Fruit fly (Drosophila melanogaster) whole organism, embryonic: Measurements from ENCODE around the gene Prp16.

Experiments used
- B-H1 ChIP-seq: fragments of 200-800 bp; sonication (Bioruptor generic); IDR thresholded peaks from 3 replicates; pipeline ENCODE4 v1.3.6; 2022; ENCODE audit warnings: missing biosample characterization, missing genetic modification characterization
- BtbVII ChIP-seq: fragments of 200-800 bp; sonication (Bioruptor generic); optimal IDR thresholded peaks from 3 replicates; lab custom pipeline; 2017; ENCODE audit warnings: missing biosample characterization, mild to moderate bottlenecking, missing genetic modification characterization
- CG10147 ChIP-seq: fragments of 200-800 bp; sonication (Bioruptor generic); optimal IDR thresholded peaks from 2 replicates; lab custom pipeline; 2019; ENCODE audit warnings: missing biosample characterization, mild to moderate bottlenecking, missing genetic modification characterization, moderate library complexity
- CG10462 ChIP-seq: fragments of 200-800 bp; sonication (Bioruptor generic); optimal IDR thresholded peaks from 2 replicates; lab custom pipeline; 2016; ENCODE audit warnings: missing biosample characterization, missing genetic modification characterization
- CG10565 ChIP-seq: fragments of 200-800 bp; sonication (Bioruptor generic); optimal IDR thresholded peaks from 3 replicates; lab custom pipeline; 2016; ENCODE audit warnings: missing biosample characterization, mild to moderate bottlenecking, missing genetic modification characterization
- CG11093 ChIP-seq: fragments of 200-800 bp; sonication (Bioruptor generic); IDR thresholded peaks from 3 replicates; pipeline ENCODE4 v1.3.6; 2022; ENCODE audit warnings: missing biosample characterization, missing genetic modification characterization
- CG12104 ChIP-seq: fragments of 200-800 bp; sonication (Bioruptor generic); optimal IDR thresholded peaks from 3 replicates; lab custom pipeline; 2016; ENCODE audit warnings: missing biosample characterization, missing genetic modification characterization
- CG12219 ChIP-seq: fragments of 200-800 bp; sonication (Bioruptor generic); optimal IDR thresholded peaks from 3 replicates; lab custom pipeline; 2018; ENCODE audit warnings: missing biosample characterization, mild to moderate bottlenecking, missing genetic modification characterization
- CG12659 ChIP-seq: fragments of 200-800 bp; sonication (Bioruptor generic); optimal IDR thresholded peaks from 3 replicates; lab custom pipeline; 2017; ENCODE audit warnings: mild to moderate bottlenecking, missing biosample characterization, missing genetic modification reagents, missing genetic modification characterization
- CG13624 ChIP-seq: fragments of 200-800 bp; sonication (Bioruptor generic); optimal IDR thresholded peaks from 2 replicates; lab custom pipeline; 2016; ENCODE audit warnings: missing biosample characterization, missing genetic modification characterization
- CG14014 ChIP-seq: fragments of 200-800 bp; sonication (Bioruptor generic); IDR thresholded peaks from 2 replicates; pipeline ENCODE4 v1.3.6; 2022; ENCODE audit warnings: missing biosample characterization, missing genetic modification characterization
- CG1647 ChIP-seq: fragments of 200-800 bp; sonication (Bioruptor generic); optimal IDR thresholded peaks from 3 replicates; lab custom pipeline; 2016; ENCODE audit warnings: missing biosample characterization, missing genetic modification characterization
- CG2678 ChIP-seq: fragments of 200-800 bp; sonication (Bioruptor generic); optimal IDR thresholded peaks from 3 replicates; lab custom pipeline; 2019; ENCODE audit warnings: missing biosample characterization, mild to moderate bottlenecking, missing genetic modification characterization, moderate library complexity
- CG2712 ChIP-seq: fragments of 200-800 bp; optimal IDR thresholded peaks from 3 replicates; lab custom pipeline; 2019; ENCODE audit warnings: missing biosample characterization, mild to moderate bottlenecking, missing genetic modification characterization, moderate library complexity
- CG3065 ChIP-seq: fragments of 200-800 bp; sonication (Bioruptor generic); optimal IDR thresholded peaks from 2 replicates; lab custom pipeline; 2016; ENCODE audit warnings: missing biosample characterization, missing genetic modification characterization
- CG32772 ChIP-seq: fragments of 200-800 bp; sonication (Bioruptor generic); IDR thresholded peaks from 2 replicates; pipeline ENCODE4 v1.3.6; 2022; ENCODE audit warnings: missing biosample characterization, missing genetic modification characterization
- CG8359 ChIP-seq: fragments of 200-800 bp; sonication (Bioruptor generic); optimal IDR thresholded peaks from 2 replicates; lab custom pipeline; 2017; ENCODE audit warnings: missing biosample characterization, mild to moderate bottlenecking, missing genetic modification characterization, borderline replicate concordance
- CG9437 ChIP-seq: fragments of 200-800 bp; sonication (Bioruptor generic); optimal IDR thresholded peaks from 2 replicates; lab custom pipeline; 2018; ENCODE audit warnings: missing biosample characterization, mild to moderate bottlenecking, missing genetic modification characterization
- Doc3 ChIP-seq: fragments of 200-800 bp; sonication (Bioruptor generic); IDR thresholded peaks from 3 replicates; pipeline ENCODE4 v1.3.6; 2022; ENCODE audit warnings: missing biosample characterization, missing genetic modification characterization; ENCODE audit not compliant: partially characterized antibody
- Dp ChIP-seq: fragments of 200-800 bp; sonication (Bioruptor generic); optimal IDR thresholded peaks from 2 replicates; lab custom pipeline; 2018; ENCODE audit warnings: missing biosample characterization, mild to moderate bottlenecking, missing genetic modification characterization, moderate library complexity
- Gsc ChIP-seq: fragments of 200-800 bp; sonication (Bioruptor generic); IDR thresholded peaks from 2 replicates; pipeline ENCODE4 v1.3.6; 2022; ENCODE audit warnings: missing biosample characterization, missing genetic modification characterization
- HLH3B ChIP-seq: fragments of 200-800 bp; sonication (Bioruptor generic); IDR thresholded peaks from 2 replicates; pipeline ENCODE4 v1.3.6; 2022; ENCODE audit warnings: missing biosample characterization, missing genetic modification characterization
- Hsf ChIP-seq: fragments of 200-800 bp; sonication (Bioruptor generic); optimal IDR thresholded peaks from 3 replicates; lab custom pipeline; 2016; ENCODE audit warnings: missing biosample characterization, missing genetic modification characterization
- NC2β ChIP-seq: fragments of 200-800 bp; sonication (Bioruptor generic); optimal IDR thresholded peaks from 2 replicates; lab custom pipeline; 2016; ENCODE audit warnings: missing biosample characterization, missing genetic modification characterization
- NFAT ChIP-seq: fragments of 200-800 bp; sonication (Bioruptor generic); IDR thresholded peaks from 2 replicates; pipeline ENCODE4 v1.3.6; 2022; ENCODE audit warnings: missing biosample characterization, missing genetic modification characterization
- Opbp ChIP-seq: fragments of 200-800 bp; sonication (Bioruptor generic); IDR thresholded peaks from 3 replicates; pipeline ENCODE4 v1.3.6; 2022; ENCODE audit warnings: missing biosample characterization, missing genetic modification characterization; ENCODE audit not compliant: partially characterized antibody
- Ravus ChIP-seq: fragments of 200-800 bp; sonication (Bioruptor generic); IDR thresholded peaks from 2 replicates; pipeline ENCODE4 v1.3.6; 2022; ENCODE audit warnings: missing biosample characterization, missing genetic modification characterization
- Sox100B ChIP-seq: fragments of 200-800 bp; sonication (Bioruptor generic); optimal IDR thresholded peaks from 3 replicates; lab custom pipeline; 2018; ENCODE audit warnings: missing biosample characterization, mild to moderate bottlenecking, missing genetic modification characterization
- ab ChIP-seq: fragments of 200-800 bp; sonication (Bioruptor generic); optimal IDR thresholded peaks from 2 replicates; lab custom pipeline; 2016; ENCODE audit warnings: missing biosample characterization, missing genetic modification characterization
- bcd ChIP-seq: fragments of 200-800 bp; sonication (Bioruptor generic); optimal IDR thresholded peaks from 2 replicates; lab custom pipeline; 2017; ENCODE audit warnings: missing biosample characterization, mild to moderate bottlenecking, missing genetic modification characterization
- btn ChIP-seq: fragments of 200-800 bp; sonication (Bioruptor generic); optimal IDR thresholded peaks from 2 replicates; lab custom pipeline; 2016; ENCODE audit warnings: missing biosample characterization, missing genetic modification characterization
- ci ChIP-seq: fragments of 200-800 bp; sonication (Bioruptor generic); IDR thresholded peaks from 3 replicates; pipeline ENCODE4 v1.3.6; 2022; ENCODE audit warnings: missing biosample characterization, missing genetic modification characterization
- crc ChIP-seq: fragments of 200-800 bp; sonication (Bioruptor generic); optimal IDR thresholded peaks from 2 replicates; lab custom pipeline; 2016; ENCODE audit warnings: missing biosample characterization, missing genetic modification characterization
- disco-r ChIP-seq: fragments of 200-800 bp; sonication (Bioruptor generic); optimal IDR thresholded peaks from 2 replicates; lab custom pipeline; 2016; ENCODE audit warnings: missing biosample characterization, missing genetic modification characterization
- dm ChIP-seq: fragments of 200-800 bp; sonication (Bioruptor generic); optimal IDR thresholded peaks from 3 replicates; lab custom pipeline; 2016; ENCODE audit warnings: missing biosample characterization, missing genetic modification characterization
- dysf ChIP-seq: fragments of 200-800 bp; sonication (Bioruptor generic); IDR thresholded peaks from 3 replicates; pipeline ENCODE4 v1.3.6; 2022; ENCODE audit warnings: missing biosample characterization, missing genetic modification characterization
- fru ChIP-seq: fragments of >200 bp; optimal IDR thresholded peaks from 2 replicates; lab custom pipeline; 2017
- knrl ChIP-seq: fragments of 200-800 bp; sonication (Bioruptor generic); IDR thresholded peaks from 3 replicates; pipeline ENCODE4 v1.3.6; 2022; ENCODE audit warnings: missing biosample characterization, missing genetic modification characterization; ENCODE audit not compliant: partially characterized antibody
- lbe ChIP-seq: fragments of 200-800 bp; sonication (Bioruptor generic); optimal IDR thresholded peaks from 2 replicates; lab custom pipeline; 2016; ENCODE audit warnings: missing biosample characterization, mild to moderate bottlenecking, missing genetic modification characterization
- lilli ChIP-seq: fragments of 200-800 bp; sonication (Bioruptor generic); optimal IDR thresholded peaks from 3 replicates; lab custom pipeline; 2016; ENCODE audit warnings: missing biosample characterization, missing genetic modification characterization
- nau ChIP-seq: fragments of 200-800 bp; sonication (Bioruptor generic); optimal IDR thresholded peaks from 3 replicates; lab custom pipeline; 2017; ENCODE audit warnings: missing biosample characterization, mild to moderate bottlenecking, missing genetic modification characterization, missing genetic modification reagents
- nmo ChIP-seq: fragments of 200-800 bp; sonication (Bioruptor generic); optimal IDR thresholded peaks from 2 replicates; lab custom pipeline; 2018; ENCODE audit warnings: missing biosample characterization, mild to moderate bottlenecking, missing genetic modification characterization, moderate library complexity
- pan ChIP-seq, 4 experiments: fragments of >200 bp in 3 of 4; fragments of 200-800 bp in 1 of 4; sonication (Bioruptor generic) in 1 of 4; optimal IDR thresholded peaks in 3 of 4; IDR thresholded peaks in 1 of 4; 2 replicates each; pipeline versions ENCODE4 v1.3.6 to Lab custom; 2017 to 2022; ENCODE audit warnings: missing biosample characterization in 2 of 4, missing genetic modification characterization in 2 of 4, mixed read lengths in 1 of 4
- pum ChIP-seq: fragments of 200-800 bp; sonication (Bioruptor generic); optimal IDR thresholded peaks from 2 replicates; lab custom pipeline; 2016; ENCODE audit warnings: missing biosample characterization, missing genetic modification characterization
- sna ChIP-seq: fragments of 200-800 bp; sonication (Bioruptor generic); IDR thresholded peaks from 2 replicates; pipeline ENCODE4 v1.3.6; 2022; ENCODE audit warnings: missing biosample characterization, missing genetic modification characterization; ENCODE audit not compliant: partially characterized antibody
- stwl ChIP-seq: fragments of 200-800 bp; sonication (Bioruptor generic); optimal IDR thresholded peaks from 3 replicates; lab custom pipeline; 2018; ENCODE audit warnings: missing biosample characterization, mild to moderate bottlenecking, missing genetic modification characterization, moderate library complexity
- twi ChIP-seq: fragments of 200-800 bp; optimal IDR thresholded peaks from 2 replicates; lab custom pipeline; 2019; ENCODE audit warnings: missing biosample characterization, mild to moderate bottlenecking, missing genetic modification characterization, moderate library complexity
- tx ChIP-seq: fragments of 200-800 bp; sonication (Bioruptor generic); optimal IDR thresholded peaks from 2 replicates; lab custom pipeline; 2016; ENCODE audit warnings: missing biosample characterization, missing genetic modification characterization
- wor ChIP-seq: fragments of 200-800 bp; sonication (Bioruptor generic); IDR thresholded peaks from 2 replicates; pipeline ENCODE4 v1.3.6; 2022; ENCODE audit warnings: missing biosample characterization, missing genetic modification characterization
- zf30C ChIP-seq: fragments of 200-800 bp; sonication (Bioruptor generic); optimal IDR thresholded peaks from 3 replicates; lab custom pipeline; 2018; ENCODE audit warnings: missing biosample characterization, mild to moderate bottlenecking, missing genetic modification characterization

Prp16 gene

DNA sequence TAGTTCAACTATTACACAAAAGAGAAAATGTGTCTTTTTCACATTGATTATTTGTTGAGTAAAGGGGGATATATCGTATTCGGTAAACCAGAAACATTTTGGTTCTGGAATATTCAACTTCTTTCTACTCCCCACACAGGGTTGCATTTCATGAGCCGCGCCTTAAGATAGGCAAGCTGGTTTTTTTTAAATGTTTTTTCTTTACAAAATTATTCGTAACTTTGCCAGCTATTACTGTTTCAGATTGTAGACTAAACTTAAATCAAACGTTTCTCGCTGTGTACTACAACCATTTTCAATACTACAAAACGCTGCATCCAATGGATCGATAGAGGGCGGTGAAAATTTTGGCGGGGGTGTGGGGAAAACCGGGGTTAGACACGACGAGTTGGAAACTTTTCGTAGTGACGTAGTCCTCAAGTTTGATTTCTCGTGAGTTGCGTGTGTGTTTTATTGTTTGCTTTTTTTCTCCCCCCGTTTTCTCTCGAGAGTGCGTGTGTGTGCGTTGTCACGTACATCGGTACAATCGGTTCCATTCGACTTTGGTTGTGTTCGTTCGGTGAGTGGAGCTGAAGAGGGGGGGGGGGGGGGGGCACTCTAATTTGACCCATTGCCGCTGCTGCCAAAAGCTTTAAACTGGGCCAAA lies 12.5 kb downstream of the Prp16 start (continued):
- TF ChIP-seq Opbp (GFP tag; lab: Robert Waterston, UW) (no peak), CG1647 (GFP tag; lab: Kevin White, UChicago) (peak; percentile 3), CG10462 (GFP tag; lab: Kevin White, UChicago) (no peak), pan (optimal IDR thresholded peaks at IDR 0.05; lab: Kevin White, UChicago) (no peak), pan (GFP tag; optimal IDR thresholded peaks at IDR 0.05 in 1 of 2, IDR thresholded peaks at IDR 0.05 in 1 of 2) (no peak), Doc3 (GFP tag; lab: Robert Waterston, UW) (no peak), lilli (GFP tag; lab: Kevin White, UChicago) (peak; percentile 32), crc (GFP tag; lab: Kevin White, UChicago) (no peak), ab (GFP tag; lab: Kevin White, UChicago) (no peak), nmo (GFP tag; lab: Kevin White, UChicago) (peak; percentile 35), CG9437 (GFP tag; lab: Kevin White, UChicago) (peak; percentile 35), Ravus (GFP tag; lab: Robert Waterston, UW) (no peak), Dp (GFP tag; lab: Kevin White, UChicago) (no peak), CG10565 (GFP tag; lab: Kevin White, UChicago) (no peak), CG2712 (tag; lab: Kevin White, UChicago) (peak; percentile 44), fru (lab: Kevin White, UChicago) (no peak), CG10147 (no peak), B-H1 (GFP tag; lab: Robert Waterston, UW) (0 out of 3 replicates have a peak, but pooled peaks have one; percentile 33), CG14014 (0 out of 2 replicates have a peak, but pooled peaks have one; percentile 37), BtbVII (GFP tag; lab: Kevin White, UChicago) (no peak), lbe (GFP tag; lab: Kevin White, UChicago) (no peak), knrl (GFP tag; lab: Robert Waterston, UW) (no peak), pum (GFP tag; lab: Kevin White, UChicago) (peak; percentile 8), CG12659 (GFP tag; lab: Kevin White, UChicago) (peak; percentile 31), twi (no peak), stwl (tag; lab: Kevin White, UChicago) (peak; percentile 55), sna (GFP tag; lab: Robert Waterston, UW) (0 out of 2 replicates have a peak, but pooled peaks have one; percentile 24), NFAT (GFP tag; lab: Robert Waterston, UW) (no peak), CG12219 (no peak), btn (GFP tag; lab: Kevin White, UChicago) (no peak), bcd (GFP tag; lab: Kevin White, UChicago) (peak; percentile 12), HLH3B (GFP tag; lab: Robert Waterston, UW) (peak; percentile 36; the same call in 1 of the 2 replicates), Gsc (GFP tag; lab: Robert Waterston, UW) (no peak), CG12104 (GFP tag; lab: Kevin White, UChicago) (peak; percentile 1), CG8359 (GFP tag; lab: Kevin White, UChicago) (no peak), Sox100B (GFP tag; lab: Kevin White, UChicago) (peak; percentile 36), CG32772 (no peak), tx (GFP tag; lab: Kevin White, UChicago) (peak; percentile 15), CG2678 (peak; percentile 56), disco-r (GFP tag; lab: Kevin White, UChicago) (no peak), Hsf (GFP tag; lab: Kevin White, UChicago) (peak; percentile 18), zf30C (peak; percentile 19), wor (GFP tag; lab: Robert Waterston, UW) (no peak), ci (GFP tag; lab: Robert Waterston, UW) (0 out of 3 replicates have a peak, but pooled peaks have one; percentile 31), CG3065 (GFP tag; lab: Kevin White, UChicago) (no peak), dysf (peak; percentile 51; the same call in 1 of the 3 replicates), dm (GFP tag; lab: Kevin White, UChicago) (no peak), CG11093 (GFP tag; lab: Robert Waterston, UW) (no peak), CG13624 (GFP tag; lab: Kevin White, UChicago) (no peak), nau (GFP tag; lab: Kevin White, UChicago) (no peak), NC2β (GFP tag; lab: Kevin White, UChicago) (no peak)
